Worm (Caenorhabditis elegans): ENCODE results near the gene irld-59.

DNA sequence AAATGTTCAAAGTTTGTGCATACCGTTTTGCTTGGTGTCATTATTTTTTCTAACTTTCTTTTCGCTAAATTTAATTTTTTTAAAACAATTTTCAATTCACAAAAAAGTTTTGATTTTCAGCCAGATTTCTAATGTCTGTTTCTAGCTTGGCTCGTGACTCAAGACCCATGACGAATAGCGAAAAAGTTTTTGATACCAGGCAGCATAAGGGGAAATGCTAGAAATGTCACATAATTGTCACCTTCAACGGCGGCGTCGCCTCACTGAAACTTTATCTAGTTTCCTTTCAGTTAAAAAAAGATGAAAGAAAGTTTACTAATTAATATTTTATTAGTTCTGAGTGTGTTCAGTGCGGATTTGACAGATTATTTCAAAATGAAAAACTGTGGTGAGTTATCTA, at the start of gene irld-59:
- TF ChIP-seq snpc-4 (tag; optimal IDR thresholded peaks at IDR 0.05) (no peak), pax-3 (tag; optimal IDR thresholded peaks at IDR 0.05) (no peak), aly-2 (tag; optimal IDR thresholded peaks at IDR 0.05) (no peak), lsy-2 (tag; optimal IDR thresholded peaks at IDR 0.05) (no peak), nhr-19 (GFP tag; conservative IDR thresholded peaks at IDR 0.05) (no peak), ama-1 (optimal IDR thresholded peaks at IDR 0.05) (no peak), ztf-11 (tag; optimal IDR thresholded peaks at IDR 0.05) (no peak), mef-2 (tag; optimal IDR thresholded peaks at IDR 0.05) (no peak), fos-1 (tag; optimal IDR thresholded peaks at IDR 0.05) (no peak), nhr-237 (tag; optimal IDR thresholded peaks at IDR 0.05) (no peak), blmp-1 (tag; optimal IDR thresholded peaks at IDR 0.05) (no peak), nhr-90 (tag; optimal IDR thresholded peaks at IDR 0.05; ENCODE audit: poor library complexity) (no peak), unc-130 (tag; optimal IDR thresholded peaks at IDR 0.05) (no peak)

Data from whole organism, L1 larva.